Worm (Caenorhabditis elegans) whole organism, L4/young adult: ENCODE data around the gene C15C7.6.

Source experiments
- W03F9.2 ChIP-seq: fragments of 150-350 bp; optimal IDR thresholded peaks from 2 replicates; lab custom pipeline; 2014; ENCODE audit warnings: missing biosample characterization, missing genetic modification characterization
- dao-5 ChIP-seq: sonication (generic microtip); optimal IDR thresholded peaks from 2 replicates; lab custom pipeline; 2016; ENCODE audit warnings: missing genotype, missing genetic modification characterization, moderate library complexity, missing compliant biosample characterization

DNA sequence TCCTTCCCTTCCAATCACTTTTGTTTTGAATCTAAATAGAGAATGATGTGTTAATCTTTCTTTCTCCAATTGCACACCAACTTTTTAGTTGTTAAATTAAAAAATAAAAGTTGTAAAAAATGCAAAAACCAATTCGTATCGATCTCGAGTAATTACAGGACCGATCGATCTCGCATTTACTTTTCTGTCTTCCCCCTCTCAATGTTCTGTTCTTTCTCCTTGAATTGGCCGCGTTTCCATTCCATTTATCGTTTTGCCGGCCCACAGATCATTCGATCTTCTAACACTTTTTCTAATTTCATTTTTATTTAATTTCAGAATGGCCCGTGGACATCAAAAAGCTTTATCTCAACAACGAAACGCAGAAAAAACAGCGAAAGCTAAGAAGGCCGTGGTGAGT lies 35.2 kb downstream of the C15C7.6 start, which contains the start of gene K10B3.1:
- TF ChIP-seq dao-5 (tag; lab: Kevin White, UChicago) (no peak), W03F9.2 (tag; lab: Kevin White, UChicago) (no peak)
